Worm (Caenorhabditis elegans) whole organism, young adult: ENCODE results near the gene rdy-2.
A peak's percentile ranks its signal among the peaks of the same experiment; 100 is the strongest.

Experiments used
- B0019.2 ChIP-seq: fragments of 200-800 bp; sonication (Bioruptor generic); conservative IDR thresholded peaks from 2 replicates; pipeline ENCODE4 v1.3.6; 2022; ENCODE audit warnings: missing genetic modification reagents, missing genetic modification characterization, missing compliant biosample characterization
- B0336.3 ChIP-seq: fragments of 200-800 bp; sonication (Bioruptor generic); IDR thresholded peaks from 2 replicates; pipeline ENCODE4 v1.3.6; 2022; ENCODE audit warnings: missing genetic modification characterization, missing compliant biosample characterization
- F10E7.11 ChIP-seq: sonication (generic microtip); optimal IDR thresholded peaks from 2 replicates; lab custom pipeline; 2017; ENCODE audit warnings: mild to moderate bottlenecking, missing genetic modification characterization, moderate library complexity, missing compliant biosample characterization
- F22D6.2 ChIP-seq: sonication (generic microtip); optimal IDR thresholded peaks from 2 replicates; lab custom pipeline; 2016; ENCODE audit warnings: mild to moderate bottlenecking, missing genetic modification characterization, missing compliant biosample characterization
- F23B12.7 ChIP-seq: sonication (generic microtip); optimal IDR thresholded peaks from 2 replicates; lab custom pipeline; 2017; ENCODE audit warnings: missing genetic modification characterization, mild to moderate bottlenecking, missing compliant biosample characterization, antibody characterized with exemption, moderate library complexity; ENCODE audit not compliant: insufficient read depth
- F55B11.4 ChIP-seq: sonication (generic microtip); optimal IDR thresholded peaks from 2 replicates; lab custom pipeline; 2016; ENCODE audit warnings: missing compliant biosample characterization, missing genetic modification characterization, borderline replicate concordance; ENCODE audit not compliant: insufficient read depth
- Y53G8AR.9 ChIP-seq: fragments of 200-800 bp; sonication (Bioruptor generic); conservative IDR thresholded peaks from 2 replicates; pipeline ENCODE4 v1.3.6; 2022; ENCODE audit warnings: missing genetic modification reagents, missing genetic modification characterization, missing compliant biosample characterization
- Y56A3A.18 ChIP-seq: fragments of 200-800 bp; sonication (Bioruptor generic); IDR thresholded peaks from 2 replicates; pipeline ENCODE4 v1.3.6; 2022; ENCODE audit warnings: missing genetic modification reagents, missing genetic modification characterization, missing compliant biosample characterization
- Y79H2A.3 ChIP-seq: fragments of 200-800 bp; sonication (Bioruptor generic); conservative IDR thresholded peaks from 2 replicates; pipeline ENCODE4 v1.3.6; 2022; ENCODE audit warnings: missing genetic modification reagents, missing genetic modification characterization, missing compliant biosample characterization
- akir-1 ChIP-seq: fragments of 200-800 bp; sonication (Bioruptor generic); optimal IDR thresholded peaks from 2 replicates; lab custom pipeline; 2018; ENCODE audit warnings: mild to moderate bottlenecking, missing genetic modification characterization, moderate library complexity, missing compliant biosample characterization
- aptf-3 ChIP-seq: fragments of 200-800 bp; sonication (Bioruptor generic); IDR thresholded peaks from 2 replicates; pipeline ENCODE4 v1.3.6; 2022; ENCODE audit warnings: missing genetic modification characterization, missing compliant biosample characterization
- atf-7 ChIP-seq: sonication (generic microtip); optimal IDR thresholded peaks from 2 replicates; lab custom pipeline; 2017; ENCODE audit warnings: mild to moderate bottlenecking, missing genetic modification characterization, missing compliant biosample characterization
- attf-3 ChIP-seq: fragments of 200-800 bp; sonication (Bioruptor generic); conservative IDR thresholded peaks from 2 replicates; pipeline ENCODE4 v1.3.6; 2022; ENCODE audit warnings: missing genetic modification reagents, missing genetic modification characterization, missing compliant biosample characterization
- attf-5 ChIP-seq: fragments of 200-800 bp; sonication (Bioruptor generic); optimal IDR thresholded peaks from 2 replicates; lab custom pipeline; 2018; ENCODE audit warnings: mild to moderate bottlenecking, missing genetic modification characterization, missing compliant biosample characterization
- bed-1 ChIP-seq: fragments of 200-800 bp; sonication (Bioruptor generic); IDR thresholded peaks from 2 replicates; pipeline ENCODE4 v1.3.6; 2022; ENCODE audit warnings: missing genetic modification reagents, missing genetic modification characterization, missing compliant biosample characterization
- ccch-3 ChIP-seq: fragments of 200-800 bp; sonication (Bioruptor generic); optimal IDR thresholded peaks from 2 replicates; lab custom pipeline; 2018; ENCODE audit warnings: mild to moderate bottlenecking, missing genetic modification characterization, missing compliant biosample characterization
- cebp-1 ChIP-seq, 2 experiments: fragments of 200-800 bp in 1 of 2; sonication (Bioruptor generic) in 1 of 2; sonication (generic microtip) in 1 of 2; IDR thresholded peaks in 1 of 2; optimal IDR thresholded peaks in 1 of 2; 2 replicates each; pipeline versions ENCODE4 v1.3.6 to Lab custom; 2017 to 2022; ENCODE audit warnings: missing compliant biosample characterization in 2 of 2, missing genetic modification characterization in 2 of 2, mild to moderate bottlenecking in 1 of 2, missing genetic modification reagents in 1 of 2, moderate library complexity in 1 of 2
- ceh-100 ChIP-seq: fragments of 200-800 bp; sonication (Bioruptor generic); IDR thresholded peaks from 2 replicates; pipeline ENCODE4 v1.3.6; 2022; ENCODE audit warnings: missing genetic modification reagents, missing genetic modification characterization, missing compliant biosample characterization
- chd-7 ChIP-seq: sonication (generic microtip); optimal IDR thresholded peaks from 2 replicates; lab custom pipeline; 2016; ENCODE audit warnings: mild to moderate bottlenecking, missing genetic modification characterization, moderate library complexity, missing compliant biosample characterization
- dox-1 ChIP-seq: fragments of 200-800 bp; sonication (Bioruptor generic); IDR thresholded peaks from 2 replicates; pipeline ENCODE4 v1.3.6; 2022; ENCODE audit warnings: missing genetic modification reagents, missing genetic modification characterization, missing compliant biosample characterization
- dpff-1 ChIP-seq: sonication (generic microtip); optimal IDR thresholded peaks from 2 replicates; lab custom pipeline; 2017; ENCODE audit warnings: mild to moderate bottlenecking, missing genetic modification characterization, missing compliant biosample characterization
- efl-1 ChIP-seq: fragments of 150-350 bp; optimal IDR thresholded peaks from 2 replicates; lab custom pipeline; 2014; ENCODE audit warnings: missing biosample characterization, missing genetic modification reagents, missing genetic modification characterization
- ekl-4 ChIP-seq: fragments of 200-800 bp; sonication (Bioruptor generic); IDR thresholded peaks from 2 replicates; pipeline ENCODE4 v1.3.6; 2022; ENCODE audit warnings: missing genetic modification reagents, missing genetic modification characterization, missing compliant biosample characterization
- ets-4 ChIP-seq: fragments of 200-800 bp; sonication (Bioruptor generic); optimal IDR thresholded peaks from 2 replicates; lab custom pipeline; 2018; ENCODE audit warnings: mild to moderate bottlenecking, missing genetic modification characterization, missing compliant biosample characterization
- hrde-1 ChIP-seq: sonication (generic microtip); optimal IDR thresholded peaks from 2 replicates; lab custom pipeline; 2016; ENCODE audit warnings: missing genetic modification characterization, mild to moderate bottlenecking, missing compliant biosample characterization, moderate library complexity, missing genotype, missing genetic modification reagents, borderline replicate concordance
- lag-1 ChIP-seq: fragments of 200-800 bp; sonication (Bioruptor generic); IDR thresholded peaks from 2 replicates; pipeline ENCODE4 v1.3.6; 2022; ENCODE audit warnings: missing genetic modification reagents, missing genetic modification characterization, missing compliant biosample characterization
- lin-35 ChIP-seq, 3 experiments: fragments of 150-350 bp in 2 of 3; sonication (generic microtip) in 1 of 3; optimal IDR thresholded peaks; 2 replicates each; lab custom pipeline; 2014 to 2018; ENCODE audit warnings: missing biosample characterization in 3 of 3, missing genetic modification characterization in 3 of 3, missing genetic modification reagents in 3 of 3
- madf-3 ChIP-seq: fragments of 200-800 bp; sonication (Bioruptor generic); IDR thresholded peaks from 2 replicates; pipeline ENCODE4 v1.3.6; 2022; ENCODE audit warnings: missing genetic modification reagents, missing genetic modification characterization, missing compliant biosample characterization
- mel-28 ChIP-seq: sonication (generic microtip); optimal IDR thresholded peaks from 2 replicates; lab custom pipeline; 2016; ENCODE audit warnings: borderline replicate concordance, mild to moderate bottlenecking, missing genetic modification characterization, missing compliant biosample characterization
- mes-4 ChIP-seq: sonication (generic microtip); optimal IDR thresholded peaks from 2 replicates; lab custom pipeline; 2016; ENCODE audit warnings: missing genotype, missing genetic modification characterization, missing compliant biosample characterization
- nfya-2 ChIP-seq: fragments of 200-800 bp; sonication (Bioruptor generic); IDR thresholded peaks from 2 replicates; pipeline ENCODE4 v1.3.6; 2022; ENCODE audit warnings: missing genetic modification reagents, missing genetic modification characterization, missing compliant biosample characterization
- nfyb-1 ChIP-seq: fragments of 200-800 bp; sonication (Bioruptor generic); IDR thresholded peaks from 2 replicates; pipeline ENCODE4 v1.3.6; 2022; ENCODE audit warnings: missing genetic modification reagents, missing genetic modification characterization, missing compliant biosample characterization
- nhr-27 ChIP-seq: fragments of 200-800 bp; sonication (Bioruptor generic); optimal IDR thresholded peaks from 2 replicates; lab custom pipeline; 2018; ENCODE audit warnings: mild to moderate bottlenecking, missing genetic modification characterization, moderate library complexity, missing compliant biosample characterization
- nhr-80 ChIP-seq: sonication (generic microtip); optimal IDR thresholded peaks from 2 replicates; lab custom pipeline; 2016; ENCODE audit warnings: missing genetic modification characterization, missing compliant biosample characterization
- pbrm-1 ChIP-seq: fragments of 200-800 bp; sonication (Bioruptor generic); IDR thresholded peaks from 2 replicates; pipeline ENCODE4 v1.3.6; 2022; ENCODE audit warnings: missing genetic modification reagents, missing genetic modification characterization, missing compliant biosample characterization
- pha-4 ChIP-seq: fragments of 150-350 bp; sonication (generic microtip); optimal IDR thresholded peaks from 2 replicates; lab custom pipeline; 2014; ENCODE audit warnings: missing biosample characterization, missing genetic modification reagents, missing genetic modification characterization
- rcor-1 ChIP-seq: fragments of 200-800 bp; sonication (Bioruptor generic); IDR thresholded peaks from 2 replicates; pipeline ENCODE4 v1.3.6; 2022; ENCODE audit warnings: missing genetic modification reagents, missing genetic modification characterization, missing compliant biosample characterization
- repo-1 ChIP-seq: sonication (generic microtip); optimal IDR thresholded peaks from 2 replicates; lab custom pipeline; 2017; ENCODE audit warnings: mild to moderate bottlenecking, missing genetic modification characterization, missing compliant biosample characterization
- sea-2 ChIP-seq: fragments of 200-800 bp; sonication (Bioruptor generic); IDR thresholded peaks from 2 replicates; pipeline ENCODE4 v1.3.6; 2022; ENCODE audit warnings: missing genetic modification characterization, missing compliant biosample characterization
- snpc-1.1 ChIP-seq: sonication (generic microtip); optimal IDR thresholded peaks from 2 replicates; lab custom pipeline; 2017; ENCODE audit warnings: missing genetic modification characterization, mild to moderate bottlenecking, missing compliant biosample characterization, antibody characterized with exemption, moderate library complexity, missing genotype, missing genetic modification reagents; ENCODE audit not compliant: insufficient read depth
- somi-1 ChIP-seq: fragments of 200-800 bp; sonication (Bioruptor generic); optimal IDR thresholded peaks from 2 replicates; lab custom pipeline; 2018; ENCODE audit warnings: mild to moderate bottlenecking, missing genetic modification characterization, missing compliant biosample characterization
- sptf-2 ChIP-seq: fragments of 200-800 bp; sonication (Bioruptor generic); optimal IDR thresholded peaks from 2 replicates; lab custom pipeline; 2018; ENCODE audit warnings: mild to moderate bottlenecking, missing genetic modification characterization, missing compliant biosample characterization
- tlf-1 ChIP-seq: fragments of 200-800 bp; sonication (Bioruptor generic); optimal IDR thresholded peaks from 2 replicates; lab custom pipeline; 2018; ENCODE audit warnings: mild to moderate bottlenecking, missing genetic modification characterization, missing compliant biosample characterization
- unc-130 ChIP-seq: sonication (generic microtip); optimal IDR thresholded peaks from 2 replicates; lab custom pipeline; 2016; ENCODE audit warnings: missing genetic modification reagents, missing genetic modification characterization, missing compliant biosample characterization
- zim-3 ChIP-seq: sonication (generic microtip); optimal IDR thresholded peaks from 2 replicates; lab custom pipeline; 2017; ENCODE audit warnings: mild to moderate bottlenecking, missing genetic modification characterization, moderate library complexity, missing compliant biosample characterization
- ztf-28 ChIP-seq: fragments of 200-800 bp; sonication (Bioruptor generic); IDR thresholded peaks from 2 replicates; pipeline ENCODE4 v1.3.6; 2022; ENCODE audit warnings: missing genetic modification reagents, missing genetic modification characterization, missing compliant biosample characterization

The rdy-2 gene

ce11 chrV:13645848-13646578, 45.2 kb upstream of the rdy-2 start (continued):
- 0 out of 2 replicates have a peak, but pooled peaks have one; percentile 9 for TF ChIP-seq Y79H2A.3 (GFP tag; lab: Robert Waterston, UW)
- TF ChIP-seq sptf-2 (GFP tag; lab: Kevin White, UChicago): no peak
- TF ChIP-seq attf-5 (GFP tag; lab: Kevin White, UChicago): peak; percentile 22
- no peak for TF ChIP-seq hrde-1
- no peak for TF ChIP-seq nhr-80
- TF ChIP-seq ets-4: no peak
- TF ChIP-seq efl-1: no peak
- 0 out of 2 replicates have a peak, but pooled peaks have one; percentile 22 for TF ChIP-seq Y53G8AR.9 (GFP tag; lab: Robert Waterston, UW)
- no peak for TF ChIP-seq repo-1 (tag; lab: Kevin White, UChicago)
- TF ChIP-seq unc-130 (GFP tag; lab: Kevin White, UChicago): no peak
- no peak for TF ChIP-seq F55B11.4
- TF ChIP-seq akir-1: peak; percentile 90
- TF ChIP-seq bed-1: no peak
- TF ChIP-seq lin-35 (GFP tag; optimal IDR thresholded peaks at IDR 0.05; lab: Kevin White, UChicago): no peak
- TF ChIP-seq ccch-3: no peak
- TF ChIP-seq dpff-1 (tag; lab: Kevin White, UChicago): no peak
- TF ChIP-seq ceh-100 (GFP tag; lab: Robert Waterston, UW): no peak; the same call in 1 of the 2 replicates
- no peak for TF ChIP-seq mel-28 (tag; lab: Kevin White, UChicago)
- TF ChIP-seq F22D6.2 (tag; lab: Kevin White, UChicago): no peak
- peak; percentile 30; the same call in 1 of the 2 replicates for TF ChIP-seq cebp-1 (GFP tag; IDR thresholded peaks at IDR 0.05; lab: Robert Waterston, UW)
- no peak for TF ChIP-seq cebp-1 (tag; optimal IDR thresholded peaks at IDR 0.05; lab: Kevin White, UChicago)
- no peak for TF ChIP-seq pha-4
- no peak for TF ChIP-seq tlf-1
- TF ChIP-seq F10E7.11 (tag; lab: Kevin White, UChicago): no peak
- TF ChIP-seq nhr-27 (tag; lab: Kevin White, UChicago): no peak
- no peak for TF ChIP-seq snpc-1.1
- TF ChIP-seq mes-4: no peak
- TF ChIP-seq somi-1 (GFP tag; lab: Kevin White, UChicago): no peak
- TF ChIP-seq pbrm-1 (GFP tag; lab: Robert Waterston, UW): 0 out of 2 replicates have a peak, but pooled peaks have one; percentile 6
- TF ChIP-seq Y56A3A.18 (GFP tag; lab: Robert Waterston, UW): no peak
- no peak for TF ChIP-seq chd-7 (tag; lab: Kevin White, UChicago)
- 0 out of 2 replicates have a peak, but pooled peaks have one; percentile 68 for TF ChIP-seq ztf-28
- 0 out of 2 replicates have a peak, but pooled peaks have one; percentile 81 for TF ChIP-seq sea-2 (GFP tag; lab: Robert Waterston, UW)
- TF ChIP-seq madf-3 (GFP tag; lab: Robert Waterston, UW): peak; percentile 81
- TF ChIP-seq attf-3 (GFP tag; lab: Robert Waterston, UW): peak; percentile 27; the same call in 1 of the 2 replicates
- peak; percentile 20; the same call in 1 of the 2 replicates for TF ChIP-seq lag-1 (GFP tag; lab: Robert Waterston, UW)
- no peak for TF ChIP-seq ekl-4 (GFP tag; lab: Robert Waterston, UW)
- no peak for TF ChIP-seq B0336.3 (GFP tag; lab: Robert Waterston, UW)
- no peak for TF ChIP-seq zim-3 (tag; lab: Kevin White, UChicago)
- no peak for TF ChIP-seq atf-7 (tag; lab: Kevin White, UChicago)
- no peak for TF ChIP-seq rcor-1 (GFP tag; lab: Robert Waterston, UW)
- peak; percentile 75 for TF ChIP-seq B0019.2
- no peak for TF ChIP-seq aptf-3
- no peak; the same call in none of the 2 replicates for TF ChIP-seq dox-1 (GFP tag; lab: Robert Waterston, UW)
- no peak for TF ChIP-seq F23B12.7 (tag; lab: Kevin White, UChicago)
- TF ChIP-seq nfya-2 (GFP tag; lab: Robert Waterston, UW): 0 out of 2 replicates have a peak, but pooled peaks have one; percentile 71
- TF ChIP-seq nfyb-1: 0 out of 2 replicates have a peak, but pooled peaks have one; percentile 36
